Worm (Caenorhabditis elegans) whole organism, late embryonic: ENCODE results near the gene F54H12.5.

Source experiments
- elt-2 ChIP-seq: sonication (generic microtip); optimal IDR thresholded peaks from 2 replicates; lab custom pipeline; 2016; ENCODE audit warnings: missing genetic modification reagents, missing genetic modification characterization, missing compliant biosample characterization
- pax-1 ChIP-seq: fragments of 150-350 bp; optimal IDR thresholded peaks from 2 replicates; lab custom pipeline; 2014; ENCODE audit warnings: missing biosample characterization, missing genetic modification characterization
- tbx-2 ChIP-seq: sonication (generic microtip); optimal IDR thresholded peaks from 2 replicates; lab custom pipeline; 2016; ENCODE audit warnings: missing genetic modification characterization, missing compliant biosample characterization

ce11 chrIII:7973201-7973767 lies 1.3 kb upstream of the F54H12.5 start, which contains the start of the genes eef-1B.1 and aco-2:
- TF ChIP-seq elt-2 (tag; lab: Kevin White, UChicago): peak; percentile 25
- TF ChIP-seq tbx-2: peak; percentile 41
- TF ChIP-seq pax-1: no peak
